Fruit fly (Drosophila melanogaster): Measurements from ENCODE around the gene ttk.

Gene ttk

DNA sequence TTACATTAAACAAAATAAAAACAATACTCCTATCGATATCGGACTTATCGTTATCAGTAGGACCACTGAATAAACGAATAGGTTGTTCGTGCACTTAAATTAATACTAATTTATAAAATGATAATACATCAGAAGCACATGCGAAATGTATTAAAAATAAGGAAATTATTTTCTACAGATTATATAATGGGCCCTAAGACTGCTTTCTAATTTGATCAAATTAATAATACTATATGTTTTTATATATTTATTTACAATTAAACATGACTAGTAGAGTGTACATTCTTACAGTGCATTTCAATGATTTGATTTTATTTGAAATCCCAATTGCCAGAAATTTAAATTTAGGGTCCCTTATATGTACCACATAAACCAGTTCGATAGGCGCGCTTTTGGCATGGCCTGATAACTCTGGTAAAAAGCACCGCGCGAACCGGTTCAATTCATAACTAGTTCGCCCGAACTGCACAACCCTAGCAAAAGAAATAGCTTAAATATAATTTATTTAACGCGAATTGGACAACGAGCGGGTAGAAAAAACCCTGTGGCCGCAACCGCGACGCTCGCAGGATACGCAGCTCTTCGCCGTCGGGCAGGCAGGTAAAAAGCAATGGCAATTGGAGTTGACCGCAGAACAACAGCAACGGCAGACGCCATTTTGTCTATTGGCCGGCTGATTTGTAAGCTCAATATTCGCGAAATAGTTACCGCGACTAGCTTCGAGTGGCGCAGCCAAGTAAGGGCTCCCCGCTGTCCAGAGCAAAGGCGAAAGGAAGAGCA, 63.1 kb downstream of the ttk start, which contains the start of the genes CG2126 and faf (continued):
- peak; percentile 12 for TF ChIP-seq YL-1 (GFP tag; optimal IDR thresholded peaks at IDR 0.05)
- peak; percentile 54 to 68 for TF ChIP-seq Pdp1 (GFP tag; optimal IDR thresholded peaks at IDR 0.05)
- TF ChIP-seq NfI (GFP tag; optimal IDR thresholded peaks at IDR 0.05): peak; percentile 78
- TF ChIP-seq ttk (GFP tag; IDR thresholded peaks at IDR 0.05): peak; percentile 88
- TF ChIP-seq Sin3A (optimal IDR thresholded peaks at IDR 0.05): peak; percentile 17
- TF ChIP-seq CG31441 (GFP tag; IDR thresholded peaks at IDR 0.05): peak; percentile 86
- TF ChIP-seq hbn (GFP tag; IDR thresholded peaks at IDR 0.05; ENCODE audit: partially characterized antibody): no peak; the same call in 1 of the 2 replicates
- TF ChIP-seq CG12299 (tag; optimal IDR thresholded peaks at IDR 0.05): peak; percentile 70
- TF ChIP-seq kay (GFP tag; optimal IDR thresholded peaks at IDR 0.05): peak; percentile 75
- 0 out of 2 replicates have a peak, but pooled peaks have one; percentile 16 for TF ChIP-seq GATAe (GFP tag; conservative IDR thresholded peaks at IDR 0.05)
- no peak for TF ChIP-seq abd-A (tag; optimal IDR thresholded peaks at IDR 0.05)
- TF ChIP-seq toy (GFP tag; IDR thresholded peaks at IDR 0.05): no peak
- TF ChIP-seq CG13624 (GFP tag; optimal IDR thresholded peaks at IDR 0.05): peak; percentile 37
- TF ChIP-seq Bdp1 (GFP tag; optimal IDR thresholded peaks at IDR 0.05): peak; percentile 46
- TF ChIP-seq ERR (GFP tag; optimal IDR thresholded peaks at IDR 0.05): no peak
- TF ChIP-seq CG32767 (GFP tag; IDR thresholded peaks at IDR 0.05): peak; percentile 68
- peak; percentile 76; the same call in 2 of the 3 replicates for TF ChIP-seq CG11695 (GFP tag; IDR thresholded peaks at IDR 0.05)
- peak; percentile 72 for TF ChIP-seq CG1602 (GFP tag; optimal IDR thresholded peaks at IDR 0.05)
- no peak for TF ChIP-seq gce (GFP tag; IDR thresholded peaks at IDR 0.05)
- TF ChIP-seq CG6813 (GFP tag; optimal IDR thresholded peaks at IDR 0.05): peak; percentile 14
- 0 out of 3 replicates have a peak, but pooled peaks have one; percentile 50 for TF ChIP-seq CG6175 (GFP tag; IDR thresholded peaks at IDR 0.05)
- peak; percentile 64 for TF ChIP-seq sisA (GFP tag; IDR thresholded peaks at IDR 0.05)
- TF ChIP-seq CG43689 (GFP tag; IDR thresholded peaks at IDR 0.05): no peak
- no peak for TF ChIP-seq CG4282 (GFP tag; optimal IDR thresholded peaks at IDR 0.05)
- peak; percentile 5; the same call in 1 of the 2 replicates for TF ChIP-seq Ravus (GFP tag; IDR thresholded peaks at IDR 0.05)
- TF ChIP-seq CG31388 (GFP tag; optimal IDR thresholded peaks at IDR 0.05): peak; percentile 48
- TF ChIP-seq MBD-R2 (GFP tag; IDR thresholded peaks at IDR 0.05): peak; percentile 29
- peak; percentile 80 for TF ChIP-seq CG10267 (tag; optimal IDR thresholded peaks at IDR 0.05)
- peak; percentile 80 for TF ChIP-seq trem (tag; optimal IDR thresholded peaks at IDR 0.05)
- peak; percentile 62; the same call in 1 of the 3 replicates for TF ChIP-seq CG3726 (GFP tag; IDR thresholded peaks at IDR 0.05)
- peak; percentile 65 for TF ChIP-seq pho (GFP tag; optimal IDR thresholded peaks at IDR 0.05)
- TF ChIP-seq her (GFP tag; optimal IDR thresholded peaks at IDR 0.05): peak; percentile 38
- no peak for TF ChIP-seq CG10565 (GFP tag; optimal IDR thresholded peaks at IDR 0.05)
- no peak for TF ChIP-seq ham (GFP tag; IDR thresholded peaks at IDR 0.05)
- no peak; the same call in 1 of the 2 replicates for TF ChIP-seq CG17612 (GFP tag; IDR thresholded peaks at IDR 0.05)
- peak; percentile 70 for TF ChIP-seq CG5245 (GFP tag; optimal IDR thresholded peaks at IDR 0.05)
- TF ChIP-seq MESR4 (GFP tag; optimal IDR thresholded peaks at IDR 0.05): peak; percentile 24
- peak; percentile 42 for TF ChIP-seq CG17912 (GFP tag; optimal IDR thresholded peaks at IDR 0.05)
- TF ChIP-seq Nf-YA (GFP tag; IDR thresholded peaks at IDR 0.05): peak; percentile 46; the same call in 1 of the 2 replicates
- peak; percentile 24 for TF ChIP-seq CG33213 (GFP tag; optimal IDR thresholded peaks at IDR 0.05)
- no peak for TF ChIP-seq Sry-β (GFP tag; optimal IDR thresholded peaks at IDR 0.05)
- TF ChIP-seq Camta (GFP tag; optimal IDR thresholded peaks at IDR 0.05): peak; percentile 23
- TF ChIP-seq tio (GFP tag; optimal IDR thresholded peaks at IDR 0.05): no peak
- TF ChIP-seq Deaf1 (tag; optimal IDR thresholded peaks at IDR 0.05): peak; percentile 54
- TF ChIP-seq ssp (GFP tag; IDR thresholded peaks at IDR 0.05): peak; percentile 61
- TF ChIP-seq pfk (GFP tag; optimal IDR thresholded peaks at IDR 0.05): no peak
- TF ChIP-seq Atf6 (GFP tag; IDR thresholded peaks at IDR 0.05): peak; percentile 40; the same call in 1 of the 2 replicates
- TF ChIP-seq CG14710 (tag; optimal IDR thresholded peaks at IDR 0.05): peak; percentile 86
- peak; percentile 41 for TF ChIP-seq pum (GFP tag; optimal IDR thresholded peaks at IDR 0.05)
- 0 out of 3 replicates have a peak, but pooled peaks have one; percentile 35 for TF ChIP-seq croc (GFP tag; conservative IDR thresholded peaks at IDR 0.05)

All from whole organism, embryonic.